Worm (Caenorhabditis elegans) whole organism, young adult: Measurements from ENCODE around the gene F35C5.1.

Source experiments
- C06A6.2 ChIP-seq: fragments of 200-800 bp; sonication (Bioruptor generic); conservative IDR thresholded peaks from 2 replicates; pipeline ENCODE4 v1.3.6; 2022; ENCODE audit warnings: missing genetic modification characterization, missing compliant biosample characterization
- C17E4.6 ChIP-seq: fragments of 200-800 bp; sonication (Bioruptor generic); IDR thresholded peaks from 2 replicates; pipeline ENCODE4 v1.3.6; 2022; ENCODE audit warnings: missing genetic modification reagents, missing genetic modification characterization, missing compliant biosample characterization
- D2030.7 ChIP-seq: fragments of 200-800 bp; sonication (Bioruptor generic); IDR thresholded peaks from 2 replicates; pipeline ENCODE4 v1.3.6; 2022; ENCODE audit warnings: missing genetic modification reagents, missing genetic modification characterization, missing compliant biosample characterization
- F33H1.4 ChIP-seq: fragments of 200-800 bp; sonication (Bioruptor generic); IDR thresholded peaks from 2 replicates; pipeline ENCODE4 v1.3.6; 2022; ENCODE audit warnings: missing genetic modification reagents, missing genetic modification characterization, missing compliant biosample characterization
- F49E8.2 ChIP-seq: sonication (generic microtip); optimal IDR thresholded peaks from 3 replicates; lab custom pipeline; 2017; ENCODE audit warnings: missing genetic modification characterization, mild to moderate bottlenecking, missing compliant biosample characterization, antibody characterized with exemption, moderate library complexity; ENCODE audit not compliant: insufficient read depth
- K12H6.12 ChIP-seq: fragments of 200-800 bp; sonication (Bioruptor generic); optimal IDR thresholded peaks from 2 replicates; lab custom pipeline; 2018; ENCODE audit warnings: mild to moderate bottlenecking, missing genetic modification characterization, missing compliant biosample characterization
- Y67H2A.10 ChIP-seq: fragments of 200-800 bp; sonication (Bioruptor generic); conservative IDR thresholded peaks from 2 replicates; pipeline ENCODE4 v1.3.6; 2022; ENCODE audit warnings: missing genetic modification reagents, missing genetic modification characterization, missing compliant biosample characterization
- Y95B8A.8 ChIP-seq: fragments of 200-800 bp; sonication (Bioruptor generic); IDR thresholded peaks from 2 replicates; pipeline ENCODE4 v1.3.6; 2022; ENCODE audit warnings: missing genetic modification reagents, missing genetic modification characterization, missing compliant biosample characterization
- ama-1 ChIP-seq, 3 experiments: fragments of 150-350 bp in 1 of 3; sonication (generic microtip) in 2 of 3; optimal IDR thresholded peaks; 2 replicates each; lab custom pipeline; 2014 to 2018; ENCODE audit warnings: missing biosample characterization in 2 of 3, missing genetic modification characterization in 2 of 3, missing genetic modification reagents in 2 of 3
- attf-3 ChIP-seq: fragments of 200-800 bp; sonication (Bioruptor generic); conservative IDR thresholded peaks from 2 replicates; pipeline ENCODE4 v1.3.6; 2022; ENCODE audit warnings: missing genetic modification reagents, missing genetic modification characterization, missing compliant biosample characterization
- ceh-79 ChIP-seq: sonication (generic microtip); optimal IDR thresholded peaks from 2 replicates; lab custom pipeline; 2017; ENCODE audit warnings: mild to moderate bottlenecking, missing genetic modification characterization, missing compliant biosample characterization
- ceh-91 ChIP-seq: fragments of 200-800 bp; sonication (Bioruptor generic); IDR thresholded peaks from 2 replicates; pipeline ENCODE4 v1.3.6; 2022; ENCODE audit warnings: missing genetic modification reagents, missing genetic modification characterization, missing compliant biosample characterization
- die-1 ChIP-seq: sonication (generic microtip); optimal IDR thresholded peaks from 2 replicates; lab custom pipeline; 2016; ENCODE audit warnings: missing genotype, mild to moderate bottlenecking, missing genetic modification characterization, missing compliant biosample characterization
- dox-1 ChIP-seq: fragments of 200-800 bp; sonication (Bioruptor generic); IDR thresholded peaks from 2 replicates; pipeline ENCODE4 v1.3.6; 2022; ENCODE audit warnings: missing genetic modification reagents, missing genetic modification characterization, missing compliant biosample characterization
- dpl-1 ChIP-seq: fragments of 150-350 bp; optimal IDR thresholded peaks from 2 replicates; lab custom pipeline; 2014; ENCODE audit warnings: missing biosample characterization, missing genetic modification reagents, missing genetic modification characterization
- efl-1 ChIP-seq: fragments of 150-350 bp; optimal IDR thresholded peaks from 2 replicates; lab custom pipeline; 2014; ENCODE audit warnings: missing biosample characterization, missing genetic modification reagents, missing genetic modification characterization
- gei-17 ChIP-seq: fragments of 200-800 bp; sonication (Bioruptor generic); optimal IDR thresholded peaks from 2 replicates; lab custom pipeline; 2018; ENCODE audit warnings: mild to moderate bottlenecking, missing genetic modification characterization, missing compliant biosample characterization
- him-1 ChIP-seq: sonication (generic microtip); optimal IDR thresholded peaks from 2 replicates; lab custom pipeline; 2016; ENCODE audit warnings: missing genotype, missing genetic modification reagents, missing genetic modification characterization, missing compliant biosample characterization
- hmg-20 ChIP-seq: fragments of 200-800 bp; sonication (Bioruptor generic); IDR thresholded peaks from 2 replicates; pipeline ENCODE4 v1.3.6; 2022; ENCODE audit warnings: missing genetic modification reagents, missing genetic modification characterization, missing compliant biosample characterization
- hsf-1 ChIP-seq: fragments of 200-800 bp; sonication (Bioruptor generic); IDR thresholded peaks from 2 replicates; pipeline ENCODE4 v1.3.6; 2022; ENCODE audit warnings: missing genetic modification reagents, missing genetic modification characterization, missing compliant biosample characterization
- lin-35 ChIP-seq, 3 experiments: fragments of 150-350 bp in 2 of 3; sonication (generic microtip) in 1 of 3; optimal IDR thresholded peaks; 2 replicates each; lab custom pipeline; 2014 to 2018; ENCODE audit warnings: missing biosample characterization in 3 of 3, missing genetic modification characterization in 3 of 3, missing genetic modification reagents in 3 of 3
- lin-40 ChIP-seq: sonication (generic microtip); optimal IDR thresholded peaks from 2 replicates; lab custom pipeline; 2016; ENCODE audit warnings: missing genetic modification characterization, mild to moderate bottlenecking, missing compliant biosample characterization, missing genotype, missing genetic modification reagents
- lin-54 ChIP-seq: fragments of 200-800 bp; sonication (Bioruptor generic); optimal IDR thresholded peaks from 2 replicates; lab custom pipeline; 2018; ENCODE audit warnings: mild to moderate bottlenecking, missing genetic modification characterization, missing compliant biosample characterization
- lsl-1 ChIP-seq: fragments of 200-800 bp; sonication (Bioruptor generic); optimal IDR thresholded peaks from 2 replicates; lab custom pipeline; 2018; ENCODE audit warnings: mild to moderate bottlenecking, missing genetic modification characterization, moderate library complexity, missing compliant biosample characterization
- madf-6 ChIP-seq: fragments of 200-800 bp; sonication (Bioruptor generic); IDR thresholded peaks from 2 replicates; pipeline ENCODE4 v1.3.6; 2022; ENCODE audit warnings: missing genetic modification reagents, missing genetic modification characterization, missing compliant biosample characterization
- madf-8 ChIP-seq: fragments of 200-800 bp; sonication (Bioruptor generic); conservative IDR thresholded peaks from 2 replicates; pipeline ENCODE4 v1.3.6; 2022; ENCODE audit warnings: missing genetic modification reagents, missing genetic modification characterization, missing compliant biosample characterization
- mcd-1 ChIP-seq: fragments of 200-800 bp; sonication (Bioruptor generic); IDR thresholded peaks from 2 replicates; pipeline ENCODE4 v1.3.6; 2022; ENCODE audit warnings: missing genetic modification reagents, missing genetic modification characterization, missing compliant biosample characterization
- nfyb-1 ChIP-seq: fragments of 200-800 bp; sonication (Bioruptor generic); IDR thresholded peaks from 2 replicates; pipeline ENCODE4 v1.3.6; 2022; ENCODE audit warnings: missing genetic modification reagents, missing genetic modification characterization, missing compliant biosample characterization
- nhr-27 ChIP-seq: fragments of 200-800 bp; sonication (Bioruptor generic); optimal IDR thresholded peaks from 2 replicates; lab custom pipeline; 2018; ENCODE audit warnings: mild to moderate bottlenecking, missing genetic modification characterization, moderate library complexity, missing compliant biosample characterization
- nhr-80 ChIP-seq: sonication (generic microtip); optimal IDR thresholded peaks from 2 replicates; lab custom pipeline; 2016; ENCODE audit warnings: missing genetic modification characterization, missing compliant biosample characterization
- pbrm-1 ChIP-seq: fragments of 200-800 bp; sonication (Bioruptor generic); IDR thresholded peaks from 2 replicates; pipeline ENCODE4 v1.3.6; 2022; ENCODE audit warnings: missing genetic modification reagents, missing genetic modification characterization, missing compliant biosample characterization
- rcor-1 ChIP-seq: fragments of 200-800 bp; sonication (Bioruptor generic); IDR thresholded peaks from 2 replicates; pipeline ENCODE4 v1.3.6; 2022; ENCODE audit warnings: missing genetic modification reagents, missing genetic modification characterization, missing compliant biosample characterization
- rec-8 ChIP-seq, 2 experiments: sonication (generic microtip); optimal IDR thresholded peaks; 2 replicates each; lab custom pipeline; 2016; ENCODE audit warnings: mild to moderate bottlenecking in 2 of 2, missing genetic modification characterization in 2 of 2, missing genetic modification reagents in 2 of 2, missing genotype in 2 of 2, missing biosample characterization in 1 of 2, missing compliant biosample characterization in 1 of 2, moderate library complexity in 1 of 2
- snpc-1.1 ChIP-seq: sonication (generic microtip); optimal IDR thresholded peaks from 2 replicates; lab custom pipeline; 2017; ENCODE audit warnings: missing genetic modification characterization, mild to moderate bottlenecking, missing compliant biosample characterization, antibody characterized with exemption, moderate library complexity, missing genotype, missing genetic modification reagents; ENCODE audit not compliant: insufficient read depth
- snpc-3.4 ChIP-seq: sonication (generic microtip); optimal IDR thresholded peaks from 2 replicates; lab custom pipeline; 2017; ENCODE audit warnings: missing genetic modification characterization, mild to moderate bottlenecking, missing compliant biosample characterization, antibody characterized with exemption, moderate library complexity, missing genotype, missing genetic modification reagents
- snpc-4 ChIP-seq, 5 experiments: fragments of 150-350 bp in 1 of 5; sonication (generic microtip) in 4 of 5; optimal IDR thresholded peaks; 2 replicates each; lab custom pipeline; 2014 to 2018; ENCODE audit warnings: missing genetic modification characterization in 5 of 5, missing biosample characterization in 3 of 5, antibody characterized with exemption in 2 of 5, mild to moderate bottlenecking in 2 of 5, missing compliant biosample characterization in 2 of 5, missing genotype in 2 of 5, moderate library complexity in 2 of 5, missing genetic modification reagents in 1 of 5
- tbp1 ChIP-seq: fragments of 200-800 bp; sonication (Bioruptor generic); optimal IDR thresholded peaks from 2 replicates; lab custom pipeline; 2018; ENCODE audit warnings: mild to moderate bottlenecking, missing genetic modification characterization, missing compliant biosample characterization
- unc-130 ChIP-seq: sonication (generic microtip); optimal IDR thresholded peaks from 2 replicates; lab custom pipeline; 2016; ENCODE audit warnings: missing genetic modification reagents, missing genetic modification characterization, missing compliant biosample characterization
- xnd-1 ChIP-seq: sonication (generic microtip); optimal IDR thresholded peaks from 2 replicates; lab custom pipeline; 2016; ENCODE audit warnings: missing genotype, missing genetic modification reagents, missing genetic modification characterization, missing compliant biosample characterization
- zim-3 ChIP-seq: sonication (generic microtip); optimal IDR thresholded peaks from 2 replicates; lab custom pipeline; 2017; ENCODE audit warnings: mild to moderate bottlenecking, missing genetic modification characterization, moderate library complexity, missing compliant biosample characterization
- ztf-22 ChIP-seq: fragments of 200-800 bp; sonication (Bioruptor generic); optimal IDR thresholded peaks from 2 replicates; lab custom pipeline; 2018; ENCODE audit warnings: mild to moderate bottlenecking, missing genetic modification characterization, moderate library complexity, missing compliant biosample characterization

Gene F35C5.1

ce11 chrII:12880406-12880805, at the start of gene F35C5.1:
TSS of gene F35C5.1 (plus strand) at chrII:12880804.
- TF ChIP-seq D2030.7 (GFP tag; lab: Robert Waterston, UW) (peak; percentile 78), lin-40 (tag; lab: Kevin White, UChicago) (no peak), tbp1 (GFP tag; lab: Kevin White, UChicago) (peak; percentile 25), die-1 (tag; lab: Kevin White, UChicago) (no peak), madf-6 (GFP tag; lab: Robert Waterston, UW) (peak; percentile 95), dpl-1 (GFP tag; lab: Kevin White, UChicago) (peak; percentile 76), snpc-3.4 (tag; lab: Kevin White, UChicago) (peak; percentile 77), ama-1 (optimal IDR thresholded peaks at IDR 0.05; lab: Kevin White, UChicago) (no peak), ama-1 (GFP tag; optimal IDR thresholded peaks at IDR 0.05; lab: Kevin White, UChicago) (no peak), Y67H2A.10 (GFP tag; lab: Robert Waterston, UW) (no peak), nfyb-1 (0 out of 2 replicates have a peak, but pooled peaks have one; percentile 20), xnd-1 (tag; lab: Kevin White, UChicago) (peak; percentile 88), Y95B8A.8 (GFP tag; lab: Robert Waterston, UW) (0 out of 2 replicates have a peak, but pooled peaks have one; percentile 46), ztf-22 (GFP tag; lab: Kevin White, UChicago) (no peak), ceh-91 (GFP tag; lab: Robert Waterston, UW) (peak; percentile 72), snpc-4 (GFP tag; optimal IDR thresholded peaks at IDR 0.05; lab: Kevin White, UChicago) (peak; percentile 24), snpc-4 (tag; optimal IDR thresholded peaks at IDR 0.05; lab: Kevin White, UChicago) (peak in 2 of 4 experiments; percentile 18 to 30), dox-1 (peak; percentile 68; the same call in 1 of the 2 replicates), K12H6.12 (tag; lab: Kevin White, UChicago) (no peak), hsf-1 (GFP tag; lab: Robert Waterston, UW) (peak; percentile 97), C17E4.6 (GFP tag; lab: Robert Waterston, UW) (no peak), nhr-80 (tag; lab: Kevin White, UChicago) (no peak), lsl-1 (peak; percentile 94), rcor-1 (GFP tag; lab: Robert Waterston, UW) (peak; percentile 20; the same call in 1 of the 2 replicates), madf-8 (GFP tag; lab: Robert Waterston, UW) (peak; percentile 83), zim-3 (tag; lab: Kevin White, UChicago) (no peak), snpc-1.1 (tag; lab: Kevin White, UChicago) (peak; percentile 34), F33H1.4 (GFP tag; lab: Robert Waterston, UW) (peak; percentile 96), hmg-20 (GFP tag; lab: Robert Waterston, UW) (no peak), efl-1 (GFP tag; lab: Kevin White, UChicago) (peak; percentile 87), unc-130 (GFP tag; lab: Kevin White, UChicago) (peak; percentile 20), rec-8 (tag; optimal IDR thresholded peaks at IDR 0.05; lab: Kevin White, UChicago) (no peak), gei-17 (GFP tag; lab: Kevin White, UChicago) (no peak), nhr-27 (tag; lab: Kevin White, UChicago) (no peak), mcd-1 (GFP tag; lab: Robert Waterston, UW) (peak; percentile 43; the same call in 1 of the 2 replicates), him-1 (no peak), lin-54 (peak; percentile 67), ceh-79 (tag; lab: Kevin White, UChicago) (no peak), attf-3 (GFP tag; lab: Robert Waterston, UW) (0 out of 2 replicates have a peak, but pooled peaks have one; percentile 18), pbrm-1 (0 out of 2 replicates have a peak, but pooled peaks have one; percentile 15), C06A6.2 (GFP tag; lab: Robert Waterston, UW) (no peak), lin-35 (GFP tag; optimal IDR thresholded peaks at IDR 0.05; lab: Kevin White, UChicago) (peak in 1 of 3 experiments; percentile 11), F49E8.2 (peak; percentile 64)
